Worm (Caenorhabditis elegans) whole organism, L2 larva: ENCODE measurements around the gene lact-1.

Experiments
- F13H6.1 ChIP-seq: sonication (generic microtip); optimal IDR thresholded peaks from 2 replicates; lab custom pipeline; 2016; ENCODE audit warnings: missing genetic modification characterization, missing compliant biosample characterization
- R02D3.7 ChIP-seq: fragments of 150-350 bp; optimal IDR thresholded peaks from 2 replicates; lab custom pipeline; 2014; ENCODE audit warnings: missing biosample characterization, missing genetic modification characterization
- Y55F3AM.14 ChIP-seq: fragments of 200-800 bp; sonication (Bioruptor generic); optimal IDR thresholded peaks from 2 replicates; lab custom pipeline; 2018; ENCODE audit warnings: mild to moderate bottlenecking, missing genetic modification characterization, missing compliant biosample characterization
- ZK546.5 ChIP-seq: sonication (generic microtip); optimal IDR thresholded peaks from 2 replicates; lab custom pipeline; 2017; ENCODE audit warnings: missing biosample characterization, missing genetic modification characterization
- alr-1 ChIP-seq: fragments of 150-350 bp; optimal IDR thresholded peaks from 2 replicates; lab custom pipeline; 2014; ENCODE audit warnings: missing biosample characterization, missing genetic modification characterization
- aly-2 ChIP-seq: fragments of 150-350 bp; optimal IDR thresholded peaks from 2 replicates; lab custom pipeline; 2014; ENCODE audit warnings: missing biosample characterization, missing genetic modification characterization
- ama-1 ChIP-seq: fragments of 150-350 bp; optimal IDR thresholded peaks from 2 replicates; lab custom pipeline; 2018; ENCODE audit warnings: inconsistent platforms
- ceh-16 ChIP-seq: fragments of 150-350 bp; optimal IDR thresholded peaks from 2 replicates; lab custom pipeline; 2014; ENCODE audit warnings: missing biosample characterization, missing genetic modification characterization
- ceh-82 ChIP-seq: fragments of 150-350 bp; optimal IDR thresholded peaks from 2 replicates; lab custom pipeline; 2014; ENCODE audit warnings: missing biosample characterization, missing genetic modification characterization
- crh-2 ChIP-seq: sonication (generic microtip); optimal IDR thresholded peaks from 2 replicates; lab custom pipeline; 2017; ENCODE audit warnings: missing biosample characterization, missing genetic modification characterization
- dmd-4 ChIP-seq: sonication (generic microtip); optimal IDR thresholded peaks from 2 replicates; lab custom pipeline; 2017; ENCODE audit warnings: missing biosample characterization, missing genetic modification characterization
- elt-1 ChIP-seq: fragments of 150-350 bp; optimal IDR thresholded peaks from 2 replicates; lab custom pipeline; 2014; ENCODE audit warnings: missing biosample characterization, missing genetic modification characterization
- elt-3 ChIP-seq: sonication (generic microtip); optimal IDR thresholded peaks from 2 replicates; lab custom pipeline; 2017; ENCODE audit warnings: missing biosample characterization, missing genetic modification characterization
- fos-1 ChIP-seq: fragments of 150-350 bp; optimal IDR thresholded peaks from 2 replicates; lab custom pipeline; 2014; ENCODE audit warnings: missing biosample characterization, missing genetic modification characterization
- gmeb-1 ChIP-seq: fragments of 150-350 bp; optimal IDR thresholded peaks from 2 replicates; lab custom pipeline; 2014; ENCODE audit warnings: missing biosample characterization, missing genetic modification characterization
- lin-11 ChIP-seq: fragments of 150-350 bp; sonication (generic microtip); optimal IDR thresholded peaks from 2 replicates; lab custom pipeline; 2014; ENCODE audit warnings: missing biosample characterization, missing genetic modification characterization, inconsistent platforms, mixed read lengths
- lin-13 ChIP-seq: fragments of 150-350 bp; optimal IDR thresholded peaks from 2 replicates; lab custom pipeline; 2014; ENCODE audit warnings: missing biosample characterization, missing genetic modification reagents, missing genetic modification characterization
- lin-39 ChIP-seq: fragments of 150-350 bp; optimal IDR thresholded peaks from 2 replicates; lab custom pipeline; 2014; ENCODE audit warnings: missing biosample characterization, missing genetic modification reagents, missing genetic modification characterization
- lsy-2 ChIP-seq, 2 experiments: fragments of 150-350 bp in 1 of 2; sonication (generic microtip) in 1 of 2; optimal IDR thresholded peaks; 2 replicates each; lab custom pipeline; 2014 to 2017; ENCODE audit warnings: missing biosample characterization in 2 of 2, missing genetic modification characterization in 2 of 2
- mab-5 ChIP-seq: fragments of 150-350 bp; optimal IDR thresholded peaks from 2 replicates; lab custom pipeline; 2014; ENCODE audit warnings: missing biosample characterization, missing genetic modification characterization
- mbf-1 ChIP-seq: sonication (generic microtip); optimal IDR thresholded peaks from 2 replicates; lab custom pipeline; 2017; ENCODE audit warnings: missing biosample characterization, missing genetic modification characterization
- mdl-1 ChIP-seq, 2 experiments: fragments of 150-350 bp in 1 of 2; sonication (generic microtip) in 1 of 2; optimal IDR thresholded peaks; 2 replicates each; lab custom pipeline; 2017; ENCODE audit warnings: missing biosample characterization in 2 of 2, missing genetic modification characterization in 2 of 2
- nhr-10 ChIP-seq: sonication (generic microtip); optimal IDR thresholded peaks from 2 replicates; lab custom pipeline; 2017; ENCODE audit warnings: missing biosample characterization, missing genetic modification characterization
- nhr-11 ChIP-seq: fragments of 150-350 bp; optimal IDR thresholded peaks from 2 replicates; lab custom pipeline; 2014; ENCODE audit warnings: missing biosample characterization, missing genetic modification characterization
- nhr-129 ChIP-seq: fragments of 150-350 bp; optimal IDR thresholded peaks from 2 replicates; lab custom pipeline; 2014; ENCODE audit warnings: missing biosample characterization, missing genetic modification characterization
- nhr-21 ChIP-seq: fragments of 150-350 bp; optimal IDR thresholded peaks from 2 replicates; lab custom pipeline; 2014; ENCODE audit warnings: missing biosample characterization, missing genetic modification characterization
- nhr-23 ChIP-seq: fragments of 150-350 bp; optimal IDR thresholded peaks from 2 replicates; lab custom pipeline; 2014; ENCODE audit warnings: missing biosample characterization, missing genetic modification reagents, missing genetic modification characterization
- nhr-237 ChIP-seq: fragments of 150-350 bp; optimal IDR thresholded peaks from 2 replicates; lab custom pipeline; 2014; ENCODE audit warnings: missing biosample characterization, missing genetic modification characterization
- nhr-25 ChIP-seq: fragments of 150-350 bp; sonication (generic microtip); optimal IDR thresholded peaks from 3 replicates; lab custom pipeline; 2014; ENCODE audit warnings: missing biosample characterization, missing genetic modification characterization
- nhr-6 ChIP-seq: fragments of 150-350 bp; optimal IDR thresholded peaks from 2 replicates; lab custom pipeline; 2014; ENCODE audit warnings: missing biosample characterization, missing genetic modification characterization
- nhr-77 ChIP-seq: fragments of 150-350 bp; optimal IDR thresholded peaks from 2 replicates; lab custom pipeline; 2014; ENCODE audit warnings: missing biosample characterization, missing genetic modification characterization
- peb-1 ChIP-seq: fragments of 150-350 bp; optimal IDR thresholded peaks from 2 replicates; lab custom pipeline; 2014; ENCODE audit warnings: missing biosample characterization, missing genetic modification characterization
- skn-1 ChIP-seq: sonication (generic microtip); optimal IDR thresholded peaks from 2 replicates; lab custom pipeline; 2017; ENCODE audit warnings: missing biosample characterization, missing genetic modification characterization
- sma-3 ChIP-seq: sonication (generic microtip); optimal IDR thresholded peaks from 2 replicates; lab custom pipeline; 2016; ENCODE audit warnings: missing genetic modification reagents, missing genetic modification characterization, missing compliant biosample characterization
- sma-9 ChIP-seq, 2 experiments: fragments of 150-350 bp in 1 of 2; sonication (generic microtip) in 1 of 2; optimal IDR thresholded peaks; 2 replicates each; lab custom pipeline; 2014 to 2016; ENCODE audit warnings: missing genetic modification characterization in 2 of 2, mild to moderate bottlenecking in 1 of 2, missing biosample characterization in 1 of 2, missing compliant biosample characterization in 1 of 2, missing genetic modification reagents in 1 of 2, moderate library complexity in 1 of 2
- snpc-4 ChIP-seq: fragments of 150-350 bp; optimal IDR thresholded peaks from 2 replicates; lab custom pipeline; 2014; ENCODE audit warnings: missing biosample characterization, missing genetic modification characterization
- unc-39 ChIP-seq: fragments of 150-350 bp; optimal IDR thresholded peaks from 2 replicates; lab custom pipeline; 2014; ENCODE audit warnings: missing biosample characterization, missing genetic modification characterization
- unc-55 ChIP-seq: fragments of 150-350 bp; sonication (generic microtip); optimal IDR thresholded peaks from 3 replicates; lab custom pipeline; 2014; ENCODE audit warnings: missing biosample characterization, missing genetic modification reagents, missing genetic modification characterization
- unc-62 ChIP-seq: fragments of 150-350 bp; optimal IDR thresholded peaks from 2 replicates; lab custom pipeline; 2014; ENCODE audit warnings: missing biosample characterization, missing genetic modification reagents, missing genetic modification characterization
- zag-1 ChIP-seq: fragments of 150-350 bp; optimal IDR thresholded peaks from 2 replicates; lab custom pipeline; 2014; ENCODE audit warnings: missing biosample characterization, missing genetic modification characterization
- ztf-1 ChIP-seq: fragments of 200-800 bp; sonication (Bioruptor generic); conservative IDR thresholded peaks from 2 replicates; pipeline ENCODE4 v1.3.6; 2022; ENCODE audit warnings: missing genetic modification characterization, missing compliant biosample characterization
- ztf-11 ChIP-seq: sonication (generic microtip); optimal IDR thresholded peaks from 2 replicates; lab custom pipeline; 2017; ENCODE audit warnings: missing biosample characterization, missing genetic modification characterization
- ztf-4 ChIP-seq: fragments of 150-350 bp; optimal IDR thresholded peaks from 2 replicates; lab custom pipeline; 2014; ENCODE audit warnings: missing biosample characterization, missing genetic modification characterization

lact-1 gene

DNA sequence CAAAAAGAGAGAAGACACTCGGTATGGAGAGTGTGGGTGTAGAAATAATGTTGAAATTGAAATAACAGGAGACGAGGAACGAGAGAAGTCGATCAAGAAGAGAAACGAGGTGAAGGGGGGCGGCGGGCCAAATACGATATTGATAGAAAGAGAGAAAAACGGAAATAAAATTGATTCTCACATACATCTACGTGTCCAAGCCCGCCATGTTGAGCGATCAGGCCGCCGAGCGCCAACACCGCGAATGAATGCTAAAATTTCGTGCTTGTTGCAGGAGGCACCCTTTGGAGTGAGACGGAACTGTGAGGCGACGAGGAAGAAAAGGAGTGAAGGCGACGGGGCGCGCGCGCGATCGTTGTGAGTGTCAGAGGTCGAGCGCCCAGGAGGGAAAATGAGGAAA, 17.3 kb downstream of the lact-1 start, which contains the start of gene F46H5.7:
Gene F46H5.7 (minus strand): TSS at position 106 of the 400 bp plus-strand sequence.
- TF ChIP-seq sma-3 (GFP tag; lab: Kevin White, UChicago): peak; percentile 3
- TF ChIP-seq sma-9 (GFP tag; optimal IDR thresholded peaks at IDR 0.05; lab: Kevin White, UChicago): peak; percentile 26
- no peak for TF ChIP-seq sma-9 (tag; optimal IDR thresholded peaks at IDR 0.05; lab: Kevin White, UChicago)
- no peak for TF ChIP-seq R02D3.7 (tag; lab: Kevin White, UChicago)

DNA sequence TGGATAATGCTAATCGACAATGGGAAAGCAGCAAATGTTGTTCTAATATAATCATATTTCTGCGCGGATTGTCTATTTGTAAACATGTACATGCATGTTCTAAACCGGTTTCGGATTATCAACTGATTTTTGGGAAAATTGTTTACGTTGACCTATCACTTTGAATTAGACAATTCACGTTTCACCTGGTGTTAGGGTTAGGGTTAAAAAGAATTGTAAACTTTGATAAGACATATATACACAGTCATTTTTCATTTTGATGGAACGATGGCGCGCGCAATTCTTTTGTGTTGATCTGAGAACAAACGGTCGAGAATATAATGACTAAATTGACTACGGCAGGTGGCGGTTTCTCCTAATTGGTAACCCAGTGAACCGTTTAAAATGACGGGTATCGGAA, 18.1 kb downstream of the lact-1 start:
- no peak for TF ChIP-seq lin-13 (GFP tag; lab: Kevin White, UChicago)
- TF ChIP-seq dmd-4: no peak
- no peak for TF ChIP-seq unc-39
- TF ChIP-seq nhr-10 (tag; lab: Kevin White, UChicago): no peak
- no peak for TF ChIP-seq ama-1 (lab: Kevin White, UChicago)
- TF ChIP-seq lin-39 (tag; lab: Kevin White, UChicago): no peak
- no peak for TF ChIP-seq F13H6.1 (tag; lab: Kevin White, UChicago)
- no peak for TF ChIP-seq ceh-82
- TF ChIP-seq sma-3 (GFP tag; lab: Kevin White, UChicago): peak; percentile 81
- TF ChIP-seq nhr-21: peak; percentile 59
- TF ChIP-seq mab-5 (tag; lab: Kevin White, UChicago): no peak
- TF ChIP-seq nhr-77 (tag; lab: Kevin White, UChicago): no peak
- no peak for TF ChIP-seq unc-55 (GFP tag; lab: Kevin White, UChicago)
- TF ChIP-seq nhr-25 (tag; lab: Kevin White, UChicago): peak; percentile 55
- no peak for TF ChIP-seq mbf-1 (tag; lab: Kevin White, UChicago)
- no peak for TF ChIP-seq R02D3.7 (tag; lab: Kevin White, UChicago)
- no peak for TF ChIP-seq fos-1 (tag; lab: Kevin White, UChicago)
- TF ChIP-seq crh-2 (tag; lab: Kevin White, UChicago): peak; percentile 27
- TF ChIP-seq gmeb-1 (tag; lab: Kevin White, UChicago): peak; percentile 1
- peak; percentile 57 for TF ChIP-seq sma-9 (GFP tag; optimal IDR thresholded peaks at IDR 0.05; lab: Kevin White, UChicago)
- no peak for TF ChIP-seq sma-9 (tag; optimal IDR thresholded peaks at IDR 0.05; lab: Kevin White, UChicago)
- no peak for TF ChIP-seq skn-1 (tag; lab: Kevin White, UChicago)
- TF ChIP-seq ceh-16 (tag; lab: Kevin White, UChicago): no peak
- no peak for TF ChIP-seq nhr-11 (tag; lab: Kevin White, UChicago)
- no peak for TF ChIP-seq ztf-1
- no peak for TF ChIP-seq nhr-129
- TF ChIP-seq nhr-237 (tag; lab: Kevin White, UChicago): no peak
- TF ChIP-seq mdl-1 (tag; optimal IDR thresholded peaks at IDR 0.05; lab: Kevin White, UChicago): no peak
- TF ChIP-seq Y55F3AM.14 (GFP tag; lab: Kevin White, UChicago): no peak
- TF ChIP-seq lsy-2 (tag; optimal IDR thresholded peaks at IDR 0.05; lab: Kevin White, UChicago): no peak
- no peak for TF ChIP-seq ztf-11
- TF ChIP-seq elt-3 (tag; lab: Kevin White, UChicago): no peak

DNA sequence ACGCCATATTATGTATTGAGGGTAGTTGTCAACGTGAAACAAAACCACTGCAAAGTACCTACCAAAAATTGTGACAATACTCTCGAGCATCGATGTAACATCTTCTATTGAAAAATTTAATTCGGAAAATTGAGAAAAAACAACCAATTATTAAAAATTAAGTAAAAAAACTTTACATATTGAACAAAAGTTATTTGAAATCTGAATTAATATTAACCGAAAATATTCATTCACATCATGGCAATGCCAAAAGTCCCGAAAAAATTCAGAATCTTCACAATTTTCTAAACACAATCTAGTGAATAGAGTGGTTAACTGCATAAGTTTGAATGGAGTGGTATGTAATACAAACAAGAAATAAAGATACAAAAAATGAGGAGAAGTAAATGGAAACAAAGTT, 21.6 kb downstream of the lact-1 start, which contains the start of gene F46H5.3:
Gene F46H5.3 (minus strand): TSS at position 101 of the 400 bp plus-strand sequence.
- TF ChIP-seq ceh-82 (no peak), ceh-16 (tag; lab: Kevin White, UChicago) (no peak), Y55F3AM.14 (GFP tag; lab: Kevin White, UChicago) (no peak), nhr-77 (tag; lab: Kevin White, UChicago) (no peak), F13H6.1 (tag; lab: Kevin White, UChicago) (no peak), nhr-6 (tag; lab: Kevin White, UChicago) (no peak), snpc-4 (tag; lab: Kevin White, UChicago) (no peak), lsy-2 (tag; optimal IDR thresholded peaks at IDR 0.05; lab: Kevin White, UChicago) (no peak), ztf-1 (no peak), lin-11 (tag; lab: Kevin White, UChicago) (no peak), fos-1 (tag; lab: Kevin White, UChicago) (no peak), nhr-10 (tag; lab: Kevin White, UChicago) (no peak), R02D3.7 (tag; lab: Kevin White, UChicago) (no peak), ztf-11 (no peak), alr-1 (tag; lab: Kevin White, UChicago) (no peak), unc-62 (no peak)

DNA sequence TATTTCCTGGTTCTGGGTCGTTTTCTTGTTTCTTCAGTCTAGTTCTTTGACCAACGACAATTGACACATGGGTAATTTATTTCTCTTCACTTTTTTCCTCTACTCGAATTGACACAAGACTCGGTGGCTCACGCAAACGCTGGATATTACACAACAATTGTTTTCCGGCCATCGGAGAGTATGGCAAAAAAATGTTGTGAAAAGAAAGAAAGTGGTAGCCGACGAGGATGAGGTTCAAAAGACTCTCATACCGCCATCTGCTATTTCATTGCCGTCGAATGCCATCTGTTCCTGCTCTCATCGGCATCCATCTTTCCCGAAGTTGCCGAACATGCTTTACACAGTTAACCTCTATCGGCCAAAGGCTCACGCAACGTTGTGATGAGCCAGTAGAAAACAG, 23.5 kb downstream of the lact-1 start:
- TF ChIP-seq lin-11 (tag; lab: Kevin White, UChicago): no peak
- peak; percentile 6 for TF ChIP-seq lin-13 (GFP tag; lab: Kevin White, UChicago)
- TF ChIP-seq mdl-1 (tag; optimal IDR thresholded peaks at IDR 0.05; lab: Kevin White, UChicago): no peak
- no peak for TF ChIP-seq mbf-1 (tag; lab: Kevin White, UChicago)
- no peak for TF ChIP-seq ZK546.5 (tag; lab: Kevin White, UChicago)
- no peak for TF ChIP-seq ztf-11
- no peak for TF ChIP-seq sma-3 (GFP tag; lab: Kevin White, UChicago)
- TF ChIP-seq alr-1 (tag; lab: Kevin White, UChicago): no peak
- no peak for TF ChIP-seq snpc-4 (tag; lab: Kevin White, UChicago)
- TF ChIP-seq fos-1 (tag; lab: Kevin White, UChicago): no peak
- TF ChIP-seq elt-1: no peak
- no peak for TF ChIP-seq peb-1 (tag; lab: Kevin White, UChicago)
- no peak for TF ChIP-seq unc-39
- TF ChIP-seq lin-39 (tag; lab: Kevin White, UChicago): no peak
- no peak for TF ChIP-seq zag-1 (tag; lab: Kevin White, UChicago)
- TF ChIP-seq F13H6.1 (tag; lab: Kevin White, UChicago): peak; percentile 87
- no peak for TF ChIP-seq aly-2
- TF ChIP-seq dmd-4: no peak
- TF ChIP-seq nhr-129: peak; percentile 85
- TF ChIP-seq ztf-4 (tag; lab: Kevin White, UChicago): peak; percentile 55
- TF ChIP-seq ceh-82: no peak
- TF ChIP-seq R02D3.7 (tag; lab: Kevin White, UChicago): no peak
- peak; percentile 51 for TF ChIP-seq sma-9 (GFP tag; optimal IDR thresholded peaks at IDR 0.05; lab: Kevin White, UChicago)
- no peak for TF ChIP-seq sma-9 (tag; optimal IDR thresholded peaks at IDR 0.05; lab: Kevin White, UChicago)
- no peak for TF ChIP-seq elt-3 (tag; lab: Kevin White, UChicago)
- TF ChIP-seq unc-62: no peak
- TF ChIP-seq nhr-23 (tag; lab: Kevin White, UChicago): no peak
- no peak for TF ChIP-seq nhr-21
- no peak for TF ChIP-seq nhr-11 (tag; lab: Kevin White, UChicago)
